Fruit fly (Drosophila melanogaster) whole organism, prepupa: ENCODE results near the gene Skadu.

Experiments
- Blimp-1 ChIP-seq: fragments of 200-800 bp; sonication (Bioruptor generic); optimal IDR thresholded peaks from 3 replicates; lab custom pipeline; 2017; ENCODE audit warnings: missing biosample characterization, missing genetic modification characterization, mild to moderate bottlenecking, moderate library complexity, missing genetic modification reagents
- CG10631 ChIP-seq: fragments of 200-800 bp; sonication (Bioruptor generic); optimal IDR thresholded peaks from 2 replicates; lab custom pipeline; 2016; ENCODE audit warnings: missing biosample characterization, missing genetic modification characterization
- CG10669 ChIP-seq: fragments of 200-800 bp; sonication (Bioruptor generic); optimal IDR thresholded peaks from 3 replicates; lab custom pipeline; 2018; ENCODE audit warnings: missing biosample characterization, mild to moderate bottlenecking, missing genetic modification characterization, moderate library complexity
- CG11294 ChIP-seq: fragments of 200-800 bp; sonication (Bioruptor generic); IDR thresholded peaks from 2 replicates; pipeline ENCODE4 v1.3.6; 2022; ENCODE audit warnings: missing biosample characterization, missing genetic modification characterization
- CG1621 ChIP-seq: fragments of 200-800 bp; sonication (Bioruptor generic); optimal IDR thresholded peaks from 3 replicates; lab custom pipeline; 2018; ENCODE audit warnings: missing biosample characterization, mild to moderate bottlenecking, missing genetic modification characterization
- CG16779 ChIP-seq: fragments of 200-800 bp; sonication (Bioruptor generic); optimal IDR thresholded peaks from 3 replicates; lab custom pipeline; 2017; ENCODE audit warnings: missing biosample characterization, mild to moderate bottlenecking, missing genetic modification characterization
- CG3032 ChIP-seq: fragments of 200-800 bp; optimal IDR thresholded peaks from 2 replicates; lab custom pipeline; 2019; ENCODE audit warnings: missing biosample characterization, mild to moderate bottlenecking, missing genetic modification characterization, moderate library complexity
- CG31627 ChIP-seq: fragments of 200-800 bp; sonication (Bioruptor generic); optimal IDR thresholded peaks from 3 replicates; lab custom pipeline; 2016; ENCODE audit warnings: missing biosample characterization, missing genetic modification characterization
- CG32006 ChIP-seq: fragments of 200-800 bp; sonication (Bioruptor generic); optimal IDR thresholded peaks from 3 replicates; lab custom pipeline; 2017; ENCODE audit warnings: missing biosample characterization, mild to moderate bottlenecking, missing genetic modification characterization
- CG34406 ChIP-seq: fragments of 200-800 bp; sonication (Bioruptor generic); optimal IDR thresholded peaks from 3 replicates; lab custom pipeline; 2016; ENCODE audit warnings: missing biosample characterization, missing genetic modification characterization
- CG3919 ChIP-seq: fragments of 200-800 bp; sonication (Bioruptor generic); optimal IDR thresholded peaks from 3 replicates; lab custom pipeline; 2016; ENCODE audit warnings: missing biosample characterization, missing genetic modification characterization
- CG4318 ChIP-seq: fragments of 200-800 bp; sonication (Bioruptor generic); optimal IDR thresholded peaks from 3 replicates; lab custom pipeline; 2017; ENCODE audit warnings: missing biosample characterization, mild to moderate bottlenecking, missing genetic modification characterization
- CG6163 ChIP-seq: fragments of 200-800 bp; sonication (Bioruptor generic); IDR thresholded peaks from 3 replicates; pipeline ENCODE4 v1.3.6; 2022; ENCODE audit warnings: missing biosample characterization, missing genetic modification characterization
- CG6276 ChIP-seq: fragments of 200-800 bp; sonication (Bioruptor generic); optimal IDR thresholded peaks from 2 replicates; lab custom pipeline; 2017; ENCODE audit warnings: missing biosample characterization, mild to moderate bottlenecking, missing genetic modification characterization
- CG6792 ChIP-seq: fragments of 200-800 bp; sonication (Bioruptor generic); optimal IDR thresholded peaks from 3 replicates; lab custom pipeline; 2016; ENCODE audit warnings: missing biosample characterization, missing genetic modification characterization
- CG6808 ChIP-seq: fragments of 200-800 bp; sonication (Bioruptor generic); optimal IDR thresholded peaks from 3 replicates; lab custom pipeline; 2017; ENCODE audit warnings: missing biosample characterization, missing genetic modification characterization, mild to moderate bottlenecking, moderate library complexity, missing genetic modification reagents
- CG6854 ChIP-seq: fragments of 200-800 bp; sonication (Bioruptor generic); optimal IDR thresholded peaks from 2 replicates; lab custom pipeline; 2017; ENCODE audit warnings: missing biosample characterization, mild to moderate bottlenecking, missing genetic modification characterization
- CG7368 ChIP-seq: fragments of 200-800 bp; sonication (Bioruptor generic); optimal IDR thresholded peaks from 3 replicates; lab custom pipeline; 2016; ENCODE audit warnings: missing biosample characterization, missing genetic modification characterization
- CG8119 ChIP-seq: fragments of 200-800 bp; sonication (Bioruptor generic); IDR thresholded peaks from 3 replicates; pipeline ENCODE4 v1.3.6; 2022; ENCODE audit warnings: missing biosample characterization, missing genetic modification characterization
- CG8319 ChIP-seq: fragments of 200-800 bp; sonication (Bioruptor generic); optimal IDR thresholded peaks from 3 replicates; lab custom pipeline; 2016; ENCODE audit warnings: missing biosample characterization, missing genetic modification characterization
- CG8632 ChIP-seq: fragments of 200-800 bp; sonication (Bioruptor generic); optimal IDR thresholded peaks from 3 replicates; lab custom pipeline; 2016; ENCODE audit warnings: missing biosample characterization, missing genetic modification characterization
- Eip78C ChIP-seq: fragments of 200-800 bp; sonication (Bioruptor generic); peaks from one replicate; lab custom pipeline; 2016; ENCODE audit warnings: missing biosample characterization, missing genetic modification characterization
- Ets96B ChIP-seq: fragments of 200-800 bp; optimal IDR thresholded peaks from 2 replicates; lab custom pipeline; 2019; ENCODE audit warnings: missing biosample characterization, mild to moderate bottlenecking, missing genetic modification characterization, moderate library complexity
- Gug ChIP-seq: fragments of 200-800 bp; sonication (Bioruptor generic); IDR thresholded peaks from 2 replicates; pipeline ENCODE4 v1.3.6; 2022; ENCODE audit warnings: missing biosample characterization, missing genetic modification characterization
- Hr38 ChIP-seq: sonication (Bioruptor generic); optimal IDR thresholded peaks from 2 replicates; lab custom pipeline; 2016; ENCODE audit warnings: missing biosample characterization, missing genetic modification characterization
- Hr39 ChIP-seq: fragments of 200-800 bp; sonication (Bioruptor generic); optimal IDR thresholded peaks from 2 replicates; lab custom pipeline; 2016; ENCODE audit warnings: missing biosample characterization, missing genetic modification characterization
- Hr4 ChIP-seq: fragments of 200-800 bp; sonication (Bioruptor generic); optimal IDR thresholded peaks from 3 replicates; lab custom pipeline; 2016; ENCODE audit warnings: missing biosample characterization, missing genetic modification characterization
- Lpt ChIP-seq: fragments of 200-800 bp; sonication (Bioruptor generic); optimal IDR thresholded peaks from 3 replicates; lab custom pipeline; 2016; ENCODE audit warnings: missing biosample characterization, missing genetic modification characterization
- Met ChIP-seq: fragments of 200-800 bp; sonication (Bioruptor generic); optimal IDR thresholded peaks from 3 replicates; lab custom pipeline; 2016; ENCODE audit warnings: missing biosample characterization, missing genetic modification characterization
- Smox ChIP-seq: fragments of 200-800 bp; sonication (Bioruptor generic); optimal IDR thresholded peaks from 3 replicates; lab custom pipeline; 2016; ENCODE audit warnings: missing biosample characterization, missing genetic modification characterization
- Sox102F ChIP-seq: fragments of 200-800 bp; sonication (Bioruptor generic); optimal IDR thresholded peaks from 2 replicates; lab custom pipeline; 2016; ENCODE audit warnings: missing biosample characterization, mild to moderate bottlenecking, missing genetic modification characterization
- Sox14 ChIP-seq: fragments of 200-800 bp; sonication (Bioruptor generic); optimal IDR thresholded peaks from 3 replicates; lab custom pipeline; 2016; ENCODE audit warnings: missing biosample characterization, missing genetic modification characterization
- achi ChIP-seq: fragments of 200-800 bp; sonication (Bioruptor generic); optimal IDR thresholded peaks from 3 replicates; lab custom pipeline; 2016; ENCODE audit warnings: missing biosample characterization, missing genetic modification characterization
- acj6 ChIP-seq: fragments of 200-800 bp; sonication (Bioruptor generic); optimal IDR thresholded peaks from 3 replicates; lab custom pipeline; 2016; ENCODE audit warnings: missing biosample characterization, missing genetic modification characterization
- cyc ChIP-seq: fragments of 200-800 bp; sonication (Bioruptor generic); optimal IDR thresholded peaks from 3 replicates; lab custom pipeline; 2016; ENCODE audit warnings: missing biosample characterization, missing genetic modification characterization
- dac ChIP-seq: fragments of 200-800 bp; sonication (Bioruptor generic); optimal IDR thresholded peaks from 2 replicates; lab custom pipeline; 2017; ENCODE audit warnings: missing biosample characterization, mild to moderate bottlenecking, missing genetic modification characterization
- dsx ChIP-seq: fragments of 200-800 bp; optimal IDR thresholded peaks from 3 replicates; lab custom pipeline; 2019; ENCODE audit warnings: missing biosample characterization, mild to moderate bottlenecking, missing genetic modification characterization, moderate library complexity; ENCODE audit not compliant: poor library complexity, severe bottlenecking
- esn ChIP-seq: fragments of 200-800 bp; sonication (Bioruptor generic); optimal IDR thresholded peaks from 2 replicates; lab custom pipeline; 2016; ENCODE audit warnings: missing biosample characterization, mild to moderate bottlenecking, missing genetic modification characterization, moderate library complexity
- fd59A ChIP-seq: fragments of 200-800 bp; sonication (Bioruptor generic); optimal IDR thresholded peaks from 2 replicates; lab custom pipeline; 2017; ENCODE audit warnings: missing biosample characterization, mild to moderate bottlenecking, missing genetic modification characterization, missing genetic modification reagents
- fd85E ChIP-seq: fragments of 200-800 bp; sonication (Bioruptor generic); optimal IDR thresholded peaks from 3 replicates; lab custom pipeline; 2016; ENCODE audit warnings: missing biosample characterization, missing genetic modification characterization
- fkh ChIP-seq: fragments of 200-800 bp; sonication (Bioruptor generic); optimal IDR thresholded peaks from 3 replicates; lab custom pipeline; 2017; ENCODE audit warnings: missing biosample characterization, mild to moderate bottlenecking, missing genetic modification characterization, moderate library complexity
- lz ChIP-seq: fragments of 200-800 bp; sonication (Bioruptor generic); optimal IDR thresholded peaks from 3 replicates; lab custom pipeline; 2016; ENCODE audit warnings: missing biosample characterization, missing genetic modification characterization
- net ChIP-seq: fragments of 200-800 bp; sonication (Bioruptor generic); optimal IDR thresholded peaks from 3 replicates; lab custom pipeline; 2016; ENCODE audit warnings: missing biosample characterization, missing genetic modification characterization
- salr ChIP-seq, 2 experiments: fragments of 200-800 bp; sonication (Bioruptor generic); optimal IDR thresholded peaks; 3 replicates each; lab custom pipeline; 2016 to 2018; ENCODE audit warnings: missing biosample characterization in 2 of 2, missing genetic modification characterization in 2 of 2, mild to moderate bottlenecking in 1 of 2
- spab ChIP-seq: fragments of 200-800 bp; sonication (Bioruptor generic); optimal IDR thresholded peaks from 2 replicates; lab custom pipeline; 2017; ENCODE audit warnings: missing biosample characterization, mild to moderate bottlenecking, missing genetic modification characterization, missing genetic modification reagents
- ss ChIP-seq, 2 experiments: fragments of 200-800 bp; sonication (Bioruptor generic); optimal IDR thresholded peaks; 2 replicates in 1 of 2; 3 replicates in 1 of 2; lab custom pipeline; 2017 to 2018; ENCODE audit warnings: mild to moderate bottlenecking in 2 of 2, missing biosample characterization in 2 of 2, missing genetic modification characterization in 2 of 2, moderate library complexity in 1 of 2
- svp ChIP-seq: fragments of 200-800 bp; sonication (Bioruptor generic); peaks from one replicate; lab custom pipeline; 2016; ENCODE audit warnings: missing biosample characterization, missing genetic modification characterization
- topi ChIP-seq: fragments of 200-800 bp; sonication (Bioruptor generic); optimal IDR thresholded peaks from 3 replicates; lab custom pipeline; 2016; ENCODE audit warnings: missing biosample characterization, missing genetic modification characterization

Skadu gene

DNA sequence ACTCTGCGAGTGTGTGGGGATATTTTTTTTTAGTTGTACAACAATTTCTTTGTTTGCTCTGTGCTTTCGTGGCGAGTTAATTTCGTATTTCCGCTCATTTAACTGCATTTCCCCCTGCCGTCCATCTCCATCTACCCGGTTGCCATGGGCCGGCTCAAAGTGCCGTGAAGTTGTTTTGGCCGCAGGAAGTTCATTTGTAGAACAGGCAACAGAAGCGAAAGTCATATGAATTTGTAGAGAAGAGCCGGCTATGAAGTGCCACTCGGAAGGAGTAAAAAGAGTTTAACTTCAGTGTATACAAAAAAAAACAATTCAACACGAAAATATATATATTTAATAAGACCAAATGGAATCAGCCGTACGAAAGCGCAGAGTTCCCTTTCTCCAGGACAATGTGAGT is at the start of gene Skadu:
Gene Skadu, plus strand, starts transcription at position 301 of the 400 bp plus-strand sequence.
- TF ChIP-seq topi (no peak), CG3919 (GFP tag; lab: Kevin White, UChicago) (no peak), spab (no peak), Sox102F (GFP tag; lab: Kevin White, UChicago) (no peak), CG6854 (GFP tag; lab: Kevin White, UChicago) (no peak), CG10631 (no peak), CG11294 (no peak), esn (GFP tag; lab: Kevin White, UChicago) (no peak), CG6163 (GFP tag; lab: Robert Waterston, UW) (no peak), CG32006 (GFP tag; lab: Kevin White, UChicago) (no peak), Gug (GFP tag; lab: Robert Waterston, UW) (no peak), CG8632 (GFP tag; lab: Kevin White, UChicago) (no peak), CG6276 (GFP tag; lab: Kevin White, UChicago) (no peak), Ets96B (tag; lab: Kevin White, UChicago) (no peak), CG6792 (no peak), Met (GFP tag; lab: Kevin White, UChicago) (no peak), dsx (no peak), CG8119 (no peak), CG4318 (GFP tag; lab: Kevin White, UChicago) (no peak)
- TF ChIP-seq, all 60 proteins: peak for 0

DNA sequence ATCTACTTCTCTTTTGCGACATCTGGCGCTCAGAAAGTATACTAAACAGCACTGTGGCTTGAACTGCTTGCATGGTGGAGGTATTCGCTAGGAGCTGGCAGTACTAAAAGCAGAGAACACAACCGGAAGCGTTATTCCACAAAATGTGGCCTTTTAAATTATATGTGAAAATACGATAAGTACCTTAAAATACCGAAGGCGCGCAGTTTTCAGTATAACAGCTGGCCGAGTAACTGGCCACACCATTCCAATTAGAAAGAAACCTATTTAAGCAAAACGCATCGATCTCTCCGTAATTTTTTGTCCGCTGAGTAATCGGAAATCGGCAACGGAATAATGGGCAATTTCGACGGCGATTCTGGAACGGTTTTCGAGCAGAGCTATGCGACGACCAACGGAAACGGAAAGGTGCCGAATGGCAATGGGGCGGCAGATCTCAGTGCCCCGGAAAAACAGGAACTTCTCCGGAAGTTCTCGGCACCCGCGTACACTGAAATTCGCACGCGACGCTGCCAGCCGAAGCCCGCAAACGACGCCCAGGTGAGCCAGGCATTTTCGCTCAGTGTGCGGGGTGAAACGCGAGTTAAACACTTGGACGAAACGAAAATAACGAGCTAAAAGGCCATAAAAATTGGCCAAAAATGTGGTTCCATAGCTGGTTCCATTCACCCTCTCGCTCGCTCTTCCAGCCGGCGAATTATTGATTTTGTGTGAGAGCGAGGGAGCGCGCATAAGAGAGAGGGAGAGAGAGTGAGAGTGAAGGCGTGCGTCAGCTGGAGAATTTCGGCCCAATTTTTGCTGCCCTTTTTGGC is 48.2 kb upstream of the Skadu start, which contains the start of gene lace:
Gene lace, plus strand, starts transcription at position 243 of the 812 bp plus-strand sequence.
- TF ChIP-seq CG31627 (GFP tag; lab: Kevin White, UChicago) = peak; percentile 68
- peak; percentile 13 for TF ChIP-seq topi
- no peak for TF ChIP-seq CG10669
- no peak for TF ChIP-seq Gug (GFP tag; lab: Robert Waterston, UW)
- TF ChIP-seq CG3032 (tag; lab: Kevin White, UChicago) = peak; percentile 4
- TF ChIP-seq esn (GFP tag; lab: Kevin White, UChicago) = peak; percentile 70
- peak; percentile 33 for TF ChIP-seq CG7368
- peak; percentile 31 for TF ChIP-seq Sox14 (GFP tag; lab: Kevin White, UChicago)
- TF ChIP-seq ss (GFP tag; optimal IDR thresholded peaks at IDR 0.05; lab: Kevin White, UChicago) = peak; percentile 47 to 57
- peak; percentile 53 for TF ChIP-seq Met (GFP tag; lab: Kevin White, UChicago)
- no peak for TF ChIP-seq Hr38 (GFP tag; lab: Kevin White, UChicago)
- peak; percentile 70 for TF ChIP-seq Hr39 (GFP tag; lab: Kevin White, UChicago)
- TF ChIP-seq CG6808 (GFP tag; lab: Kevin White, UChicago) = peak; percentile 50
- TF ChIP-seq net (GFP tag; lab: Kevin White, UChicago) = peak; percentile 36
- TF ChIP-seq fd59A (GFP tag; lab: Kevin White, UChicago) = no peak
- TF ChIP-seq dsx = no peak
- TF ChIP-seq achi = peak; percentile 18
- TF ChIP-seq svp (GFP tag; lab: Kevin White, UChicago) = peak; percentile 0
- peak; percentile 93 for TF ChIP-seq CG1621 (tag; lab: Kevin White, UChicago)
- peak; percentile 90 for TF ChIP-seq Eip78C (GFP tag; lab: Kevin White, UChicago)
- no peak for TF ChIP-seq CG8119
- peak; percentile 44 for TF ChIP-seq acj6 (GFP tag; lab: Kevin White, UChicago)
- TF ChIP-seq fkh (GFP tag; lab: Kevin White, UChicago) = no peak
- TF ChIP-seq CG34406 (GFP tag; lab: Kevin White, UChicago) = no peak
- TF ChIP-seq Blimp-1 (GFP tag; lab: Kevin White, UChicago) = peak; percentile 54
- no peak for TF ChIP-seq CG8319 (GFP tag; lab: Kevin White, UChicago)
- TF ChIP-seq cyc (GFP tag; lab: Kevin White, UChicago) = peak; percentile 65
- TF ChIP-seq fd85E (GFP tag; lab: Kevin White, UChicago) = no peak
- TF ChIP-seq Lpt = no peak
- TF ChIP-seq Smox (GFP tag; lab: Kevin White, UChicago) = peak; percentile 53
- no peak for TF ChIP-seq CG4318 (GFP tag; lab: Kevin White, UChicago)
- peak; percentile 63 for TF ChIP-seq lz (GFP tag; lab: Kevin White, UChicago)
- TF ChIP-seq CG16779 (tag; lab: Kevin White, UChicago) = peak; percentile 30
- no peak for TF ChIP-seq Hr4 (GFP tag; lab: Kevin White, UChicago)
- TF ChIP-seq dac (GFP tag; lab: Kevin White, UChicago) = no peak
- TF ChIP-seq CG11294 = 0 out of 2 replicates have a peak, but pooled peaks have one; percentile 15
- peak; percentile 19 for TF ChIP-seq CG8632 (GFP tag; lab: Kevin White, UChicago)
- TF ChIP-seq salr (GFP tag; optimal IDR thresholded peaks at IDR 0.05; lab: Kevin White, UChicago) = peak in 1 of 2 experiments; percentile 61
